Fruit fly (Drosophila melanogaster) whole organism, prepupa: ENCODE data around the gene CG14395.

ENCODE experiments used
- Blimp-1 ChIP-seq: fragments of 200-800 bp; sonication (Bioruptor generic); optimal IDR thresholded peaks from 3 replicates; lab custom pipeline; 2017; ENCODE audit warnings: missing biosample characterization, missing genetic modification characterization, mild to moderate bottlenecking, moderate library complexity, missing genetic modification reagents
- CG10631 ChIP-seq: fragments of 200-800 bp; sonication (Bioruptor generic); optimal IDR thresholded peaks from 2 replicates; lab custom pipeline; 2016; ENCODE audit warnings: missing biosample characterization, missing genetic modification characterization
- CG10669 ChIP-seq: fragments of 200-800 bp; sonication (Bioruptor generic); optimal IDR thresholded peaks from 3 replicates; lab custom pipeline; 2018; ENCODE audit warnings: missing biosample characterization, mild to moderate bottlenecking, missing genetic modification characterization, moderate library complexity
- CG11294 ChIP-seq: fragments of 200-800 bp; sonication (Bioruptor generic); IDR thresholded peaks from 2 replicates; pipeline ENCODE4 v1.3.6; 2022; ENCODE audit warnings: missing biosample characterization, missing genetic modification characterization
- CG11762 ChIP-seq: fragments of 200-800 bp; sonication (Bioruptor generic); optimal IDR thresholded peaks from 3 replicates; lab custom pipeline; 2016; ENCODE audit warnings: missing biosample characterization, missing genetic modification characterization; ENCODE audit not compliant: insufficient read depth
- CG11902 ChIP-seq: fragments of 200-800 bp; sonication (Bioruptor generic); optimal IDR thresholded peaks from 3 replicates; lab custom pipeline; 2016; ENCODE audit warnings: missing biosample characterization, missing genetic modification characterization
- CG16779 ChIP-seq: fragments of 200-800 bp; sonication (Bioruptor generic); optimal IDR thresholded peaks from 3 replicates; lab custom pipeline; 2017; ENCODE audit warnings: missing biosample characterization, mild to moderate bottlenecking, missing genetic modification characterization
- CG3032 ChIP-seq: fragments of 200-800 bp; optimal IDR thresholded peaks from 2 replicates; lab custom pipeline; 2019; ENCODE audit warnings: missing biosample characterization, mild to moderate bottlenecking, missing genetic modification characterization, moderate library complexity
- CG31627 ChIP-seq: fragments of 200-800 bp; sonication (Bioruptor generic); optimal IDR thresholded peaks from 3 replicates; lab custom pipeline; 2016; ENCODE audit warnings: missing biosample characterization, missing genetic modification characterization
- CG32006 ChIP-seq: fragments of 200-800 bp; sonication (Bioruptor generic); optimal IDR thresholded peaks from 3 replicates; lab custom pipeline; 2017; ENCODE audit warnings: missing biosample characterization, mild to moderate bottlenecking, missing genetic modification characterization
- CG34406 ChIP-seq: fragments of 200-800 bp; sonication (Bioruptor generic); optimal IDR thresholded peaks from 3 replicates; lab custom pipeline; 2016; ENCODE audit warnings: missing biosample characterization, missing genetic modification characterization
- CG3919 ChIP-seq: fragments of 200-800 bp; sonication (Bioruptor generic); optimal IDR thresholded peaks from 3 replicates; lab custom pipeline; 2016; ENCODE audit warnings: missing biosample characterization, missing genetic modification characterization
- CG4318 ChIP-seq: fragments of 200-800 bp; sonication (Bioruptor generic); optimal IDR thresholded peaks from 3 replicates; lab custom pipeline; 2017; ENCODE audit warnings: missing biosample characterization, mild to moderate bottlenecking, missing genetic modification characterization
- CG6276 ChIP-seq: fragments of 200-800 bp; sonication (Bioruptor generic); optimal IDR thresholded peaks from 2 replicates; lab custom pipeline; 2017; ENCODE audit warnings: missing biosample characterization, mild to moderate bottlenecking, missing genetic modification characterization
- CG6792 ChIP-seq: fragments of 200-800 bp; sonication (Bioruptor generic); optimal IDR thresholded peaks from 3 replicates; lab custom pipeline; 2016; ENCODE audit warnings: missing biosample characterization, missing genetic modification characterization
- CG6808 ChIP-seq: fragments of 200-800 bp; sonication (Bioruptor generic); optimal IDR thresholded peaks from 3 replicates; lab custom pipeline; 2017; ENCODE audit warnings: missing biosample characterization, missing genetic modification characterization, mild to moderate bottlenecking, moderate library complexity, missing genetic modification reagents
- CG6854 ChIP-seq: fragments of 200-800 bp; sonication (Bioruptor generic); optimal IDR thresholded peaks from 2 replicates; lab custom pipeline; 2017; ENCODE audit warnings: missing biosample characterization, mild to moderate bottlenecking, missing genetic modification characterization
- CG7368 ChIP-seq: fragments of 200-800 bp; sonication (Bioruptor generic); optimal IDR thresholded peaks from 3 replicates; lab custom pipeline; 2016; ENCODE audit warnings: missing biosample characterization, missing genetic modification characterization
- CG8119 ChIP-seq: fragments of 200-800 bp; sonication (Bioruptor generic); IDR thresholded peaks from 3 replicates; pipeline ENCODE4 v1.3.6; 2022; ENCODE audit warnings: missing biosample characterization, missing genetic modification characterization
- CG8319 ChIP-seq: fragments of 200-800 bp; sonication (Bioruptor generic); optimal IDR thresholded peaks from 3 replicates; lab custom pipeline; 2016; ENCODE audit warnings: missing biosample characterization, missing genetic modification characterization
- CG8632 ChIP-seq: fragments of 200-800 bp; sonication (Bioruptor generic); optimal IDR thresholded peaks from 3 replicates; lab custom pipeline; 2016; ENCODE audit warnings: missing biosample characterization, missing genetic modification characterization
- CG9139 ChIP-seq: fragments of 200-800 bp; sonication (Bioruptor generic); optimal IDR thresholded peaks from 3 replicates; lab custom pipeline; 2017; ENCODE audit warnings: missing biosample characterization, mild to moderate bottlenecking, missing genetic modification characterization
- Eip75B ChIP-seq: fragments of 200-800 bp; sonication (Bioruptor generic); optimal IDR thresholded peaks from 3 replicates; lab custom pipeline; 2016; ENCODE audit warnings: missing biosample characterization, missing genetic modification characterization
- Eip78C ChIP-seq: fragments of 200-800 bp; sonication (Bioruptor generic); peaks from one replicate; lab custom pipeline; 2016; ENCODE audit warnings: missing biosample characterization, missing genetic modification characterization
- Eip93F ChIP-seq: fragments of 200-800 bp; sonication (Bioruptor generic); optimal IDR thresholded peaks from 2 replicates; lab custom pipeline; 2016; ENCODE audit warnings: missing biosample characterization, mild to moderate bottlenecking, missing genetic modification characterization
- Ets21C ChIP-seq: fragments of 200-800 bp; sonication (Bioruptor generic); optimal IDR thresholded peaks from 3 replicates; lab custom pipeline; 2016; ENCODE audit warnings: missing biosample characterization, missing genetic modification characterization
- Ets96B ChIP-seq: fragments of 200-800 bp; optimal IDR thresholded peaks from 2 replicates; lab custom pipeline; 2019; ENCODE audit warnings: missing biosample characterization, mild to moderate bottlenecking, missing genetic modification characterization, moderate library complexity
- Gug ChIP-seq: fragments of 200-800 bp; sonication (Bioruptor generic); IDR thresholded peaks from 2 replicates; pipeline ENCODE4 v1.3.6; 2022; ENCODE audit warnings: missing biosample characterization, missing genetic modification characterization
- Hr39 ChIP-seq: fragments of 200-800 bp; sonication (Bioruptor generic); optimal IDR thresholded peaks from 2 replicates; lab custom pipeline; 2016; ENCODE audit warnings: missing biosample characterization, missing genetic modification characterization
- Hr4 ChIP-seq: fragments of 200-800 bp; sonication (Bioruptor generic); optimal IDR thresholded peaks from 3 replicates; lab custom pipeline; 2016; ENCODE audit warnings: missing biosample characterization, missing genetic modification characterization
- Lpt ChIP-seq: fragments of 200-800 bp; sonication (Bioruptor generic); optimal IDR thresholded peaks from 3 replicates; lab custom pipeline; 2016; ENCODE audit warnings: missing biosample characterization, missing genetic modification characterization
- Met ChIP-seq: fragments of 200-800 bp; sonication (Bioruptor generic); optimal IDR thresholded peaks from 3 replicates; lab custom pipeline; 2016; ENCODE audit warnings: missing biosample characterization, missing genetic modification characterization
- OdsH ChIP-seq: fragments of 200-800 bp; sonication (Bioruptor generic); optimal IDR thresholded peaks from 3 replicates; lab custom pipeline; 2016; ENCODE audit warnings: missing biosample characterization, missing genetic modification characterization
- Smox ChIP-seq: fragments of 200-800 bp; sonication (Bioruptor generic); optimal IDR thresholded peaks from 3 replicates; lab custom pipeline; 2016; ENCODE audit warnings: missing biosample characterization, missing genetic modification characterization
- Sox14 ChIP-seq: fragments of 200-800 bp; sonication (Bioruptor generic); optimal IDR thresholded peaks from 3 replicates; lab custom pipeline; 2016; ENCODE audit warnings: missing biosample characterization, missing genetic modification characterization
- Sox15 ChIP-seq: fragments of 200-800 bp; sonication (Bioruptor generic); optimal IDR thresholded peaks from 3 replicates; lab custom pipeline; 2016; ENCODE audit warnings: missing biosample characterization, missing genetic modification characterization
- achi ChIP-seq: fragments of 200-800 bp; sonication (Bioruptor generic); optimal IDR thresholded peaks from 3 replicates; lab custom pipeline; 2016; ENCODE audit warnings: missing biosample characterization, missing genetic modification characterization
- acj6 ChIP-seq: fragments of 200-800 bp; sonication (Bioruptor generic); optimal IDR thresholded peaks from 3 replicates; lab custom pipeline; 2016; ENCODE audit warnings: missing biosample characterization, missing genetic modification characterization
- cyc ChIP-seq: fragments of 200-800 bp; sonication (Bioruptor generic); optimal IDR thresholded peaks from 3 replicates; lab custom pipeline; 2016; ENCODE audit warnings: missing biosample characterization, missing genetic modification characterization
- dac ChIP-seq: fragments of 200-800 bp; sonication (Bioruptor generic); optimal IDR thresholded peaks from 2 replicates; lab custom pipeline; 2017; ENCODE audit warnings: missing biosample characterization, mild to moderate bottlenecking, missing genetic modification characterization
- eg ChIP-seq: fragments of 200-800 bp; sonication (Bioruptor generic); IDR thresholded peaks from 3 replicates; pipeline ENCODE4 v1.3.6; 2022; ENCODE audit warnings: missing biosample characterization, missing genetic modification characterization
- fd59A ChIP-seq: fragments of 200-800 bp; sonication (Bioruptor generic); optimal IDR thresholded peaks from 2 replicates; lab custom pipeline; 2017; ENCODE audit warnings: missing biosample characterization, mild to moderate bottlenecking, missing genetic modification characterization, missing genetic modification reagents
- fd85E ChIP-seq: fragments of 200-800 bp; sonication (Bioruptor generic); optimal IDR thresholded peaks from 3 replicates; lab custom pipeline; 2016; ENCODE audit warnings: missing biosample characterization, missing genetic modification characterization
- fkh ChIP-seq: fragments of 200-800 bp; sonication (Bioruptor generic); optimal IDR thresholded peaks from 3 replicates; lab custom pipeline; 2017; ENCODE audit warnings: missing biosample characterization, mild to moderate bottlenecking, missing genetic modification characterization, moderate library complexity
- lz ChIP-seq: fragments of 200-800 bp; sonication (Bioruptor generic); optimal IDR thresholded peaks from 3 replicates; lab custom pipeline; 2016; ENCODE audit warnings: missing biosample characterization, missing genetic modification characterization
- net ChIP-seq: fragments of 200-800 bp; sonication (Bioruptor generic); optimal IDR thresholded peaks from 3 replicates; lab custom pipeline; 2016; ENCODE audit warnings: missing biosample characterization, missing genetic modification characterization
- pdm3 ChIP-seq: fragments of 200-800 bp; sonication (Bioruptor generic); optimal IDR thresholded peaks from 3 replicates; lab custom pipeline; 2016; ENCODE audit warnings: missing biosample characterization, missing genetic modification characterization
- salr ChIP-seq, 2 experiments: fragments of 200-800 bp; sonication (Bioruptor generic); optimal IDR thresholded peaks; 3 replicates each; lab custom pipeline; 2016 to 2018; ENCODE audit warnings: missing biosample characterization in 2 of 2, missing genetic modification characterization in 2 of 2, mild to moderate bottlenecking in 1 of 2
- spab ChIP-seq: fragments of 200-800 bp; sonication (Bioruptor generic); optimal IDR thresholded peaks from 2 replicates; lab custom pipeline; 2017; ENCODE audit warnings: missing biosample characterization, mild to moderate bottlenecking, missing genetic modification characterization, missing genetic modification reagents
- svp ChIP-seq: fragments of 200-800 bp; sonication (Bioruptor generic); peaks from one replicate; lab custom pipeline; 2016; ENCODE audit warnings: missing biosample characterization, missing genetic modification characterization
- topi ChIP-seq: fragments of 200-800 bp; sonication (Bioruptor generic); optimal IDR thresholded peaks from 3 replicates; lab custom pipeline; 2016; ENCODE audit warnings: missing biosample characterization, missing genetic modification characterization
- vri ChIP-seq: fragments of 200-800 bp; sonication (Bioruptor generic); optimal IDR thresholded peaks from 3 replicates; lab custom pipeline; 2016; ENCODE audit warnings: missing biosample characterization, mild to moderate bottlenecking, missing genetic modification characterization

CG14395 gene

dm6 chr3R:12653511-12654252 lies 8.9 kb upstream of the CG14395 start:
- no peak for TF ChIP-seq Ets21C (GFP tag; lab: Kevin White, UChicago)
- TF ChIP-seq Gug: peak; percentile 68
- TF ChIP-seq dac (GFP tag; lab: Kevin White, UChicago): peak; percentile 51
- peak; percentile 83 for TF ChIP-seq Hr4 (GFP tag; lab: Kevin White, UChicago)
- no peak for TF ChIP-seq CG8319 (GFP tag; lab: Kevin White, UChicago)
- TF ChIP-seq Hr39 (GFP tag; lab: Kevin White, UChicago): no peak
- no peak for TF ChIP-seq fd85E (GFP tag; lab: Kevin White, UChicago)
- TF ChIP-seq Ets96B (tag; lab: Kevin White, UChicago): no peak
- no peak for TF ChIP-seq Smox
- TF ChIP-seq net (GFP tag; lab: Kevin White, UChicago): peak; percentile 45
- TF ChIP-seq CG6808 (GFP tag; lab: Kevin White, UChicago): no peak
- no peak for TF ChIP-seq CG16779 (tag; lab: Kevin White, UChicago)
- peak; percentile 27 for TF ChIP-seq OdsH
- peak; percentile 51 for TF ChIP-seq Eip78C (GFP tag; lab: Kevin White, UChicago)
- TF ChIP-seq eg (GFP tag; lab: Robert Waterston, UW): peak; percentile 83
- no peak for TF ChIP-seq CG8632 (GFP tag; lab: Kevin White, UChicago)
- TF ChIP-seq CG8119 (GFP tag; lab: Robert Waterston, UW): peak; percentile 88
- no peak for TF ChIP-seq CG11762
- TF ChIP-seq CG9139: no peak
- peak; percentile 50 for TF ChIP-seq vri (GFP tag; lab: Kevin White, UChicago)
- no peak for TF ChIP-seq CG3032
- no peak for TF ChIP-seq spab (GFP tag; lab: Kevin White, UChicago)
- no peak for TF ChIP-seq cyc
- no peak for TF ChIP-seq pdm3 (GFP tag; lab: Kevin White, UChicago)
- no peak for TF ChIP-seq CG10669 (GFP tag; lab: Kevin White, UChicago)
- no peak for TF ChIP-seq CG3919 (GFP tag; lab: Kevin White, UChicago)
- TF ChIP-seq CG31627: no peak
- TF ChIP-seq Met (GFP tag; lab: Kevin White, UChicago): no peak
- no peak for TF ChIP-seq lz
- TF ChIP-seq CG34406 (GFP tag; lab: Kevin White, UChicago): no peak
- TF ChIP-seq Sox15: no peak
- peak; percentile 48 for TF ChIP-seq Lpt (GFP tag; lab: Kevin White, UChicago)
- TF ChIP-seq CG32006 (GFP tag; lab: Kevin White, UChicago): peak; percentile 79
- no peak for TF ChIP-seq fd59A (GFP tag; lab: Kevin White, UChicago)
- no peak for TF ChIP-seq Eip75B
- TF ChIP-seq svp (GFP tag; lab: Kevin White, UChicago): peak; percentile 58
- TF ChIP-seq salr (GFP tag; optimal IDR thresholded peaks at IDR 0.05; lab: Kevin White, UChicago): no peak
- no peak for TF ChIP-seq topi (GFP tag; lab: Kevin White, UChicago)
- TF ChIP-seq acj6 (GFP tag; lab: Kevin White, UChicago): no peak
- peak; percentile 34 for TF ChIP-seq CG4318 (GFP tag; lab: Kevin White, UChicago)
- TF ChIP-seq CG11294 (GFP tag; lab: Robert Waterston, UW): peak; percentile 78; the same call in 1 of the 2 replicates
- TF ChIP-seq achi (GFP tag; lab: Kevin White, UChicago): peak; percentile 26
- peak; percentile 64 for TF ChIP-seq CG6276 (GFP tag; lab: Kevin White, UChicago)
- no peak for TF ChIP-seq CG10631 (GFP tag; lab: Kevin White, UChicago)
- TF ChIP-seq Sox14 (GFP tag; lab: Kevin White, UChicago): no peak
- no peak for TF ChIP-seq Eip93F (GFP tag; lab: Kevin White, UChicago)
- TF ChIP-seq CG6792 (GFP tag; lab: Kevin White, UChicago): no peak
- no peak for TF ChIP-seq Blimp-1
- TF ChIP-seq CG11902 (GFP tag; lab: Kevin White, UChicago): no peak
- no peak for TF ChIP-seq CG6854 (GFP tag; lab: Kevin White, UChicago)
- no peak for TF ChIP-seq CG7368 (GFP tag; lab: Kevin White, UChicago)
- TF ChIP-seq fkh (GFP tag; lab: Kevin White, UChicago): peak; percentile 56
